Worm (Caenorhabditis elegans) whole organism, young adult: ENCODE data around the gene ZK105.11.

Source experiments
- C06A6.2 ChIP-seq: fragments of 200-800 bp; sonication (Bioruptor generic); conservative IDR thresholded peaks from 2 replicates; pipeline ENCODE4 v1.3.6; 2022; ENCODE audit warnings: missing genetic modification characterization, missing compliant biosample characterization
- F49E8.2 ChIP-seq: sonication (generic microtip); optimal IDR thresholded peaks from 3 replicates; lab custom pipeline; 2017; ENCODE audit warnings: missing genetic modification characterization, mild to moderate bottlenecking, missing compliant biosample characterization, antibody characterized with exemption, moderate library complexity; ENCODE audit not compliant: insufficient read depth
- Y95B8A.8 ChIP-seq: fragments of 200-800 bp; sonication (Bioruptor generic); IDR thresholded peaks from 2 replicates; pipeline ENCODE4 v1.3.6; 2022; ENCODE audit warnings: missing genetic modification reagents, missing genetic modification characterization, missing compliant biosample characterization
- ama-1 ChIP-seq, 3 experiments: fragments of 150-350 bp in 1 of 3; sonication (generic microtip) in 2 of 3; optimal IDR thresholded peaks; 2 replicates each; lab custom pipeline; 2014 to 2018; ENCODE audit warnings: missing biosample characterization in 2 of 3, missing genetic modification characterization in 2 of 3, missing genetic modification reagents in 2 of 3
- aptf-2 ChIP-seq: fragments of 200-800 bp; sonication (Bioruptor generic); conservative IDR thresholded peaks from 2 replicates; pipeline ENCODE4 v1.3.6; 2022; ENCODE audit warnings: missing genetic modification reagents, missing genetic modification characterization, missing compliant biosample characterization
- ceh-91 ChIP-seq: fragments of 200-800 bp; sonication (Bioruptor generic); IDR thresholded peaks from 2 replicates; pipeline ENCODE4 v1.3.6; 2022; ENCODE audit warnings: missing genetic modification reagents, missing genetic modification characterization, missing compliant biosample characterization
- dpff-1 ChIP-seq: sonication (generic microtip); optimal IDR thresholded peaks from 2 replicates; lab custom pipeline; 2017; ENCODE audit warnings: mild to moderate bottlenecking, missing genetic modification characterization, missing compliant biosample characterization
- efl-1 ChIP-seq: fragments of 150-350 bp; optimal IDR thresholded peaks from 2 replicates; lab custom pipeline; 2014; ENCODE audit warnings: missing biosample characterization, missing genetic modification reagents, missing genetic modification characterization
- nhr-80 ChIP-seq: sonication (generic microtip); optimal IDR thresholded peaks from 2 replicates; lab custom pipeline; 2016; ENCODE audit warnings: missing genetic modification characterization, missing compliant biosample characterization
- sdz-38 ChIP-seq: sonication (generic microtip); optimal IDR thresholded peaks from 2 replicates; lab custom pipeline; 2016; ENCODE audit warnings: missing genotype, missing genetic modification characterization, missing compliant biosample characterization
- ztf-28 ChIP-seq: fragments of 200-800 bp; sonication (Bioruptor generic); IDR thresholded peaks from 2 replicates; pipeline ENCODE4 v1.3.6; 2022; ENCODE audit warnings: missing genetic modification reagents, missing genetic modification characterization, missing compliant biosample characterization

- no peak for TF ChIP-seq C06A6.2 (GFP tag; lab: Robert Waterston, UW)
- TF ChIP-seq dpff-1, result no peak
- TF ChIP-seq ama-1 (optimal IDR thresholded peaks at IDR 0.05; lab: Kevin White, UChicago), result no peak
- TF ChIP-seq ama-1 (GFP tag; optimal IDR thresholded peaks at IDR 0.05; lab: Kevin White, UChicago), result no peak
- TF ChIP-seq efl-1 (GFP tag; lab: Kevin White, UChicago), result no peak
- TF ChIP-seq aptf-2 (GFP tag; lab: Robert Waterston, UW), result no peak
- TF ChIP-seq nhr-80 (tag; lab: Kevin White, UChicago), result no peak
- no peak for TF ChIP-seq F49E8.2
- TF ChIP-seq ztf-28 (GFP tag; lab: Robert Waterston, UW), result no peak
- TF ChIP-seq Y95B8A.8 (GFP tag; lab: Robert Waterston, UW), result no peak
- TF ChIP-seq sdz-38 (tag; lab: Kevin White, UChicago), result no peak
- TF ChIP-seq ceh-91, result no peak
Observed at ce11 chrV:7675904-7676303, 32.5 kb downstream of the ZK105.11 start, which contains the start of gene C12D5.3.
